Worm (Caenorhabditis elegans) whole organism, late embryonic: ENCODE data around the gene pgp-1.

Source experiments
- F13H6.1 ChIP-seq: sonication (generic microtip); optimal IDR thresholded peaks from 2 replicates; lab custom pipeline; 2016; ENCODE audit warnings: missing genetic modification characterization, missing compliant biosample characterization
- ama-1 ChIP-seq: fragments of 150-350 bp; optimal IDR thresholded peaks from 2 replicates; lab custom pipeline; 2014
- ceh-30 ChIP-seq: fragments of 150-350 bp; optimal IDR thresholded peaks from 2 replicates; lab custom pipeline; 2014; ENCODE audit warnings: missing biosample characterization, missing genetic modification characterization
- ceh-45 ChIP-seq: fragments of 200-800 bp; sonication (Bioruptor generic); IDR thresholded peaks from 2 replicates; pipeline ENCODE4 v1.3.6; 2022; ENCODE audit warnings: missing genetic modification reagents, missing genetic modification characterization, missing compliant biosample characterization
- ceh-6 ChIP-seq: fragments of 200-800 bp; sonication (Bioruptor generic); optimal IDR thresholded peaks from 2 replicates; lab custom pipeline; 2018; ENCODE audit warnings: mild to moderate bottlenecking, missing genetic modification characterization, missing compliant biosample characterization
- eyg-1 ChIP-seq: sonication (generic microtip); optimal IDR thresholded peaks from 2 replicates; lab custom pipeline; 2016; ENCODE audit warnings: missing genotype, missing genetic modification characterization, missing compliant biosample characterization
- nfya-1 ChIP-seq: sonication (generic microtip); optimal IDR thresholded peaks from 2 replicates; lab custom pipeline; 2017; ENCODE audit warnings: missing genetic modification characterization, mild to moderate bottlenecking, missing compliant biosample characterization, antibody characterized with exemption, moderate library complexity
- nhr-11 ChIP-seq: fragments of 150-350 bp; optimal IDR thresholded peaks from 2 replicates; lab custom pipeline; 2014; ENCODE audit warnings: missing biosample characterization, missing genetic modification characterization
- pax-1 ChIP-seq: fragments of 150-350 bp; optimal IDR thresholded peaks from 2 replicates; lab custom pipeline; 2014; ENCODE audit warnings: missing biosample characterization, missing genetic modification characterization
- pqm-1 ChIP-seq: sonication (generic microtip); optimal IDR thresholded peaks from 2 replicates; lab custom pipeline; 2016; ENCODE audit warnings: missing genetic modification characterization, missing compliant biosample characterization
- rnt-1 ChIP-seq: sonication (generic microtip); optimal IDR thresholded peaks from 2 replicates; lab custom pipeline; 2016; ENCODE audit warnings: missing genetic modification characterization, missing compliant biosample characterization
- tbx-2 ChIP-seq: sonication (generic microtip); optimal IDR thresholded peaks from 2 replicates; lab custom pipeline; 2016; ENCODE audit warnings: missing genetic modification characterization, missing compliant biosample characterization
- unc-86 ChIP-seq: sonication (generic microtip); optimal IDR thresholded peaks from 2 replicates; lab custom pipeline; 2016; ENCODE audit warnings: missing genetic modification characterization, missing compliant biosample characterization

ce11 chrIV:12547824-12548223 lies 51.1 kb downstream of the pgp-1 start, which contains the start of gene ipmk-1:
- TF ChIP-seq nfya-1 (tag; lab: Kevin White, UChicago) (no peak), ama-1 (lab: Kevin White, UChicago) (no peak), F13H6.1 (tag; lab: Kevin White, UChicago) (no peak), nhr-11 (tag; lab: Kevin White, UChicago) (no peak), eyg-1 (tag; lab: Kevin White, UChicago) (no peak), rnt-1 (no peak), ceh-30 (tag; lab: Kevin White, UChicago) (no peak), ceh-45 (GFP tag; lab: Robert Waterston, UW) (no peak), ceh-6 (GFP tag; lab: Kevin White, UChicago) (no peak), pax-1 (tag; lab: Kevin White, UChicago) (no peak), unc-86 (tag; lab: Kevin White, UChicago) (no peak), pqm-1 (no peak), tbx-2 (no peak)
